Fruit fly (Drosophila melanogaster): ENCODE results near the gene Naam.

DNA sequence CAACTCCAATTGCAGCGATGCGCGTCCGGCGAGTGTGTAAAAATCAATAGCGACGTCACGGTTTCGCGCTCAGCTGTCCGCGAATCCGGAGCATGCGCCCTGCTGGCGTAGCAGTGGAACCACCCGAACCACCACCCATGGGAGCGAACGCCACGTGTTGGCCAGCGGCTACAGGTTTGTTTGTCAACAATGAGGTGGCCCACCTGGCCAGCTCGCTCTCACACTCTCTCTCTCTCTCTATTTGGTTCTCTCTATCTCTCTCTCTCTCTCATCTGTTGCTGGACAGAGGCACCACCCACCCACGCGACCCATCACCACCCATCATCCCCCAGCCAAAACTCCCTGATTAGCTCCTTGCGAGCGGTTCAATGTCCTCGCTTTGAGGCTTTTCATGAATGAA lies 14.8 kb upstream of the Naam start:
- TF ChIP-seq EcR (GFP tag; optimal IDR thresholded peaks at IDR 0.05), result no peak
- no peak for TF ChIP-seq CG8478 (optimal IDR thresholded peaks at IDR 0.05)
- TF ChIP-seq Dll (optimal IDR thresholded peaks at IDR 0.05), result no peak

All from whole organism.